Worm (Caenorhabditis elegans) whole organism, mixed stage, embryonic: ENCODE data around the gene ubh-3.

ENCODE experiments used
- M03D4.4 ChIP-seq: sonication (generic microtip); optimal IDR thresholded peaks from 2 replicates; lab custom pipeline; 2017; ENCODE audit warnings: mild to moderate bottlenecking, missing genetic modification characterization, missing compliant biosample characterization
- ces-1 ChIP-seq: fragments of 150-350 bp; optimal IDR thresholded peaks from 2 replicates; lab custom pipeline; 2014; ENCODE audit warnings: missing biosample characterization, missing genetic modification reagents, missing genetic modification characterization
- cnd-1 ChIP-seq: fragments of 200-800 bp; sonication (Bioruptor generic); optimal IDR thresholded peaks from 2 replicates; lab custom pipeline; 2018; ENCODE audit warnings: mild to moderate bottlenecking, missing genetic modification characterization, missing compliant biosample characterization
- elt-1 ChIP-seq: sonication (generic microtip); optimal IDR thresholded peaks from 2 replicates; lab custom pipeline; 2017; ENCODE audit warnings: missing genetic modification characterization, mild to moderate bottlenecking, missing compliant biosample characterization, antibody characterized with exemption, moderate library complexity, borderline replicate concordance; ENCODE audit not compliant: insufficient read depth
- elt-3 ChIP-seq: fragments of 150-350 bp; optimal IDR thresholded peaks from 2 replicates; lab custom pipeline; 2014; ENCODE audit warnings: missing biosample characterization, missing genetic modification characterization
- mls-2 ChIP-seq: sonication (generic microtip); optimal IDR thresholded peaks from 2 replicates; lab custom pipeline; 2016; ENCODE audit warnings: mild to moderate bottlenecking, missing genetic modification characterization, moderate library complexity, missing compliant biosample characterization
- nhr-12 ChIP-seq: fragments of 150-350 bp; optimal IDR thresholded peaks from 2 replicates; lab custom pipeline; 2014; ENCODE audit warnings: missing biosample characterization, missing genetic modification characterization
- pha-4 ChIP-seq: fragments of 150-350 bp; optimal IDR thresholded peaks from 2 replicates; lab custom pipeline; 2018; ENCODE audit warnings: missing biosample characterization, missing genetic modification reagents, missing genetic modification characterization
- snpc-4 ChIP-seq: fragments of 150-350 bp; optimal IDR thresholded peaks from 2 replicates; lab custom pipeline; 2014; ENCODE audit warnings: missing biosample characterization, missing genetic modification characterization
- unc-39 ChIP-seq: fragments of 150-350 bp; optimal IDR thresholded peaks from 2 replicates; lab custom pipeline; 2014; ENCODE audit warnings: missing biosample characterization, missing genetic modification characterization
- unc-62 ChIP-seq: fragments of 150-350 bp; optimal IDR thresholded peaks from 2 replicates; lab custom pipeline; 2014; ENCODE audit warnings: missing biosample characterization, missing genetic modification reagents, missing genetic modification characterization

ce11 chrV:6492497-6492896 lies 16.1 kb downstream of the ubh-3 start:
- TF ChIP-seq unc-39 (tag; lab: Kevin White, UChicago) (no peak), mls-2 (tag; lab: Kevin White, UChicago) (no peak), elt-3 (no peak), elt-1 (no peak), pha-4 (tag; lab: Kevin White, UChicago) (no peak), nhr-12 (no peak), snpc-4 (tag; lab: Kevin White, UChicago) (no peak), M03D4.4 (tag; lab: Kevin White, UChicago) (no peak), unc-62 (GFP tag; lab: Kevin White, UChicago) (no peak), ces-1 (GFP tag; lab: Kevin White, UChicago) (no peak), cnd-1 (no peak)
